Worm (Caenorhabditis elegans): ENCODE measurements around the gene C15H11.11.

The C15H11.11 gene

ce11 chrV:14462653-14463052, 47.4 kb downstream of the C15H11.11 start:
- TF ChIP-seq ceh-24 (tag; optimal IDR thresholded peaks at IDR 0.05) = no peak
- TF ChIP-seq pha-2 (tag; optimal IDR thresholded peaks at IDR 0.05) = no peak
- no peak for TF ChIP-seq ceh-2 (tag; optimal IDR thresholded peaks at IDR 0.05)
- TF ChIP-seq hlh-30 (tag; optimal IDR thresholded peaks at IDR 0.05; ENCODE audit: insufficient read depth) = no peak
- no peak for TF ChIP-seq ceh-48 (tag; optimal IDR thresholded peaks at IDR 0.05)
- TF ChIP-seq lin-11 (tag; optimal IDR thresholded peaks at IDR 0.05) = no peak
- TF ChIP-seq C38D4.7 (GFP tag; optimal IDR thresholded peaks at IDR 0.05) = no peak
- TF ChIP-seq ets-4 (tag; optimal IDR thresholded peaks at IDR 0.05) = no peak
- TF ChIP-seq ttx-3 (tag; optimal IDR thresholded peaks at IDR 0.05) = no peak
- TF ChIP-seq nhr-232 (tag; optimal IDR thresholded peaks at IDR 0.05) = no peak
- no peak for TF ChIP-seq ceh-14 (tag; optimal IDR thresholded peaks at IDR 0.05)
- no peak for TF ChIP-seq eyg-1 (tag; optimal IDR thresholded peaks at IDR 0.05)
- no peak for TF ChIP-seq K02D7.2 (tag; optimal IDR thresholded peaks at IDR 0.05)
- TF ChIP-seq hlh-13 (GFP tag; optimal IDR thresholded peaks at IDR 0.05) = no peak
- no peak for TF ChIP-seq pha-4 (tag; optimal IDR thresholded peaks at IDR 0.05)
- no peak for TF ChIP-seq hlh-6 (tag; optimal IDR thresholded peaks at IDR 0.05)

- TF ChIP-seq elt-2 (tag; optimal IDR thresholded peaks at IDR 0.05) = peak; percentile 2
- peak; percentile 17 for TF ChIP-seq ref-2 (tag; optimal IDR thresholded peaks at IDR 0.05)
Observed at ce11 chrV:14463087-14463486, 47.8 kb downstream of the C15H11.11 start, which contains the start of gene F08H9.3. F08H9.3 (minus strand) TSS chrV:14463338.

- TF ChIP-seq ceh-14 (tag; optimal IDR thresholded peaks at IDR 0.05) (no peak), pag-3 (tag; optimal IDR thresholded peaks at IDR 0.05; ENCODE audit: borderline replicate concordance) (no peak)
Observed at ce11 chrV:14464368-14464767, 49.1 kb downstream of the C15H11.11 start, which contains the start of gene F08H9.4. F08H9.4 (minus strand) TSS chrV:14464428.

Measured in whole organism, late embryonic.